Worm (Caenorhabditis elegans): ENCODE results near the gene oac-22.
"Not testable (repeated sequence)": the region's sequence is repeated elsewhere in the genome, so short reads cannot be mapped to it uniquely, and the experiment has no call there.

oac-22 gene

ce11 chrIV:3917405-3917804 is 31.9 kb downstream of the oac-22 start, which contains the start of gene F56D6.14:
TSS of gene F56D6.14 (plus strand) at chrIV:3917705.
- TF ChIP-seq W03F9.2 (tag; optimal IDR thresholded peaks at IDR 0.05) (no peak), him-1 (tag; optimal IDR thresholded peaks at IDR 0.05) (no peak), dao-5 (tag; optimal IDR thresholded peaks at IDR 0.05) (no peak)

- no peak for TF ChIP-seq dao-5 (tag; optimal IDR thresholded peaks at IDR 0.05)
- no peak for TF ChIP-seq W03F9.2 (tag; optimal IDR thresholded peaks at IDR 0.05)
- no peak for TF ChIP-seq him-1 (tag; optimal IDR thresholded peaks at IDR 0.05)
Measured at ce11 chrIV:3918160-3918559, 32.7 kb downstream of the oac-22 start, which contains the start of gene F56D6.23. TSS of gene F56D6.23 (plus strand) at chrIV:3918460.

ce11 chrIV:3919506-3919905 is 34.0 kb downstream of the oac-22 start, which contains the start of gene srz-19:
TSS of gene srz-19 (plus strand) at chrIV:3919806.
- no peak for TF ChIP-seq W03F9.2 (tag; optimal IDR thresholded peaks at IDR 0.05)
- no peak for TF ChIP-seq him-1 (tag; optimal IDR thresholded peaks at IDR 0.05)
- TF ChIP-seq dao-5 (tag; optimal IDR thresholded peaks at IDR 0.05) = no peak

ce11 chrIV:3921898-3922297 is 36.4 kb downstream of the oac-22 start, which contains the start of gene clec-67:
TSS of gene clec-67 (plus strand) at chrIV:3922165.
- no peak for TF ChIP-seq W03F9.2 (tag; optimal IDR thresholded peaks at IDR 0.05)
- TF ChIP-seq dao-5 (tag; optimal IDR thresholded peaks at IDR 0.05) = no peak
- TF ChIP-seq him-1 (tag; optimal IDR thresholded peaks at IDR 0.05) = no peak

ce11 chrIV:3926117-3926516 is 40.6 kb downstream of the oac-22 start, which contains the start of gene clec-68:
TSS of gene clec-68 (plus strand) at chrIV:3926417.
- TF ChIP-seq dao-5 (tag; optimal IDR thresholded peaks at IDR 0.05) = no peak
- TF ChIP-seq W03F9.2 (tag; optimal IDR thresholded peaks at IDR 0.05) = no peak
- TF ChIP-seq him-1 (tag; optimal IDR thresholded peaks at IDR 0.05) = no peak

- not testable (repeated sequence) for TF ChIP-seq W03F9.2, dao-5, him-1 (tag; optimal IDR thresholded peaks at IDR 0.05)
Measured at ce11 chrIV:3932408-3932807, 46.9 kb downstream of the oac-22 start, which contains the start of gene clec-70. TSS of gene clec-70 (plus strand) at chrIV:3932708.

- no peak for TF ChIP-seq dao-5 (tag; optimal IDR thresholded peaks at IDR 0.05)
- TF ChIP-seq him-1 (tag; optimal IDR thresholded peaks at IDR 0.05) = no peak
- TF ChIP-seq W03F9.2 (tag; optimal IDR thresholded peaks at IDR 0.05) = no peak
Measured at ce11 chrIV:3937097-3937496, 51.6 kb downstream of the oac-22 start, which contains the start of gene clec-71. TSS of gene clec-71 (plus strand) at chrIV:3937458.
